Worm (Caenorhabditis elegans) whole organism, L1 larva: ENCODE results near the gene pfkb-1.2.

Experiments used
- C04F5.9 ChIP-seq: sonication (generic microtip); optimal IDR thresholded peaks from 2 replicates; lab custom pipeline; 2016; ENCODE audit warnings: missing genetic modification characterization, missing compliant biosample characterization
- F16B12.6 ChIP-seq: fragments of 150-350 bp; optimal IDR thresholded peaks from 2 replicates; lab custom pipeline; 2014; ENCODE audit warnings: missing biosample characterization, missing genetic modification characterization
- aly-2 ChIP-seq: fragments of 150-350 bp; optimal IDR thresholded peaks from 2 replicates; lab custom pipeline; 2014; ENCODE audit warnings: missing biosample characterization, missing genetic modification characterization
- blmp-1 ChIP-seq: fragments of 150-350 bp; optimal IDR thresholded peaks from 2 replicates; lab custom pipeline; 2014; ENCODE audit warnings: missing biosample characterization, missing genetic modification characterization
- ceh-82 ChIP-seq, 3 experiments: fragments of 150-350 bp in 1 of 3; sonication (generic microtip) in 2 of 3; optimal IDR thresholded peaks; 2 replicates each; lab custom pipeline; 2014 to 2017; ENCODE audit warnings: missing biosample characterization in 3 of 3, missing genetic modification characterization in 3 of 3
- ces-1 ChIP-seq: fragments of 150-350 bp; optimal IDR thresholded peaks from 2 replicates; lab custom pipeline; 2014; ENCODE audit warnings: missing biosample characterization, missing genetic modification reagents, missing genetic modification characterization
- dpl-1 ChIP-seq, 3 experiments: fragments of 150-350 bp in 2 of 3; sonication (generic microtip) in 1 of 3; optimal IDR thresholded peaks; 2 replicates each; lab custom pipeline; 2014 to 2017; ENCODE audit warnings: missing biosample characterization in 3 of 3, missing genetic modification characterization in 3 of 3, missing genetic modification reagents in 3 of 3
- dsc-1 ChIP-seq: sonication (generic microtip); optimal IDR thresholded peaks from 2 replicates; lab custom pipeline; 2016; ENCODE audit warnings: mild to moderate bottlenecking, missing genetic modification characterization, missing compliant biosample characterization
- efl-1 ChIP-seq, 4 experiments: fragments of 150-350 bp; optimal IDR thresholded peaks in 3 of 4; peaks in 1 of 4; 1 replicate in 1 of 4; 2 replicates in 3 of 4; lab custom pipeline; 2014; ENCODE audit warnings: missing biosample characterization in 2 of 4, missing genetic modification characterization in 2 of 4, missing genetic modification reagents in 2 of 4
- efl-3 ChIP-seq: fragments of 200-800 bp; sonication (Bioruptor generic); optimal IDR thresholded peaks from 2 replicates; lab custom pipeline; 2018; ENCODE audit warnings: mild to moderate bottlenecking, missing genetic modification characterization, missing compliant biosample characterization
- egl-27 ChIP-seq, 2 experiments: fragments of 150-350 bp in 1 of 2; sonication (generic microtip); optimal IDR thresholded peaks; 3 replicates each; lab custom pipeline; 2017 to 2018; ENCODE audit warnings: missing biosample characterization in 2 of 2, missing genetic modification characterization in 2 of 2, missing genetic modification reagents in 2 of 2
- elt-3 ChIP-seq, 6 experiments: fragments of 150-350 bp in 1 of 6; sonication (generic microtip); optimal IDR thresholded peaks; 2 replicates each; lab custom pipeline; 2017 to 2018; ENCODE audit warnings: missing biosample characterization in 6 of 6, missing genetic modification characterization in 6 of 6, inconsistent platforms in 1 of 6
- ets-5 ChIP-seq: fragments of 200-800 bp; sonication (Bioruptor generic); IDR thresholded peaks from 2 replicates; pipeline ENCODE4 v1.3.6; 2022; ENCODE audit warnings: missing genetic modification characterization, missing compliant biosample characterization
- fkh-10 ChIP-seq: sonication (generic microtip); optimal IDR thresholded peaks from 2 replicates; lab custom pipeline; 2017; ENCODE audit warnings: missing biosample characterization, missing genetic modification reagents, missing genetic modification characterization
- grh-1 ChIP-seq: fragments of 200-800 bp; sonication (Bioruptor generic); IDR thresholded peaks from 2 replicates; pipeline ENCODE4 v1.3.6; 2022; ENCODE audit warnings: missing genetic modification reagents, missing genetic modification characterization, missing compliant biosample characterization
- hlh-17 ChIP-seq: fragments of 200-800 bp; sonication (Bioruptor generic); optimal IDR thresholded peaks from 2 replicates; lab custom pipeline; 2018; ENCODE audit warnings: missing genetic modification characterization, mild to moderate bottlenecking, missing compliant biosample characterization, moderate library complexity, borderline replicate concordance
- hpl-2 ChIP-seq: fragments of 150-350 bp; optimal IDR thresholded peaks from 2 replicates; lab custom pipeline; 2014; ENCODE audit warnings: missing biosample characterization, missing genetic modification reagents, missing genetic modification characterization
- irx-1 ChIP-seq: sonication (generic microtip); optimal IDR thresholded peaks from 2 replicates; lab custom pipeline; 2016; ENCODE audit warnings: missing genetic modification characterization, missing compliant biosample characterization
- isw-1 ChIP-seq: fragments of 200-800 bp; sonication (Bioruptor generic); IDR thresholded peaks from 2 replicates; pipeline ENCODE4 v1.3.6; 2022; ENCODE audit warnings: missing genetic modification characterization, missing compliant biosample characterization
- lin-14 ChIP-seq: fragments of 200-800 bp; sonication (Bioruptor generic); optimal IDR thresholded peaks from 2 replicates; lab custom pipeline; 2018; ENCODE audit warnings: mild to moderate bottlenecking, missing genetic modification characterization, moderate library complexity, missing compliant biosample characterization
- lin-35 ChIP-seq, 2 experiments: fragments of 150-350 bp; optimal IDR thresholded peaks; 2 replicates each; lab custom pipeline; 2014; ENCODE audit warnings: missing biosample characterization in 2 of 2, missing genetic modification characterization in 2 of 2, missing genetic modification reagents in 2 of 2
- lin-39 ChIP-seq: fragments of 150-350 bp; optimal IDR thresholded peaks from 2 replicates; lab custom pipeline; 2014; ENCODE audit warnings: missing biosample characterization, missing genetic modification reagents, missing genetic modification characterization
- lsy-2 ChIP-seq, 2 experiments: fragments of 150-350 bp; optimal IDR thresholded peaks; 2 replicates each; lab custom pipeline; 2014; ENCODE audit warnings: missing biosample characterization in 2 of 2, missing genetic modification characterization in 2 of 2
- mdl-1 ChIP-seq, 2 experiments: fragments of 150-350 bp; optimal IDR thresholded peaks; 2 replicates each; lab custom pipeline; 2014 to 2017; ENCODE audit warnings: missing biosample characterization in 2 of 2, missing genetic modification characterization in 2 of 2, inconsistent platforms in 1 of 2
- nhr-11 ChIP-seq: fragments of 150-350 bp; optimal IDR thresholded peaks from 2 replicates; lab custom pipeline; 2014; ENCODE audit warnings: missing biosample characterization, missing genetic modification characterization
- nhr-12 ChIP-seq: sonication (generic microtip); optimal IDR thresholded peaks from 2 replicates; lab custom pipeline; 2017; ENCODE audit warnings: missing biosample characterization, missing genetic modification characterization
- nhr-19 ChIP-seq: fragments of 200-800 bp; sonication (Bioruptor generic); conservative IDR thresholded peaks from 2 replicates; pipeline ENCODE4 v1.3.6; 2022; ENCODE audit warnings: missing genetic modification characterization, missing compliant biosample characterization
- nhr-71 ChIP-seq: sonication (generic microtip); optimal IDR thresholded peaks from 2 replicates; lab custom pipeline; 2016; ENCODE audit warnings: mild to moderate bottlenecking, missing genetic modification characterization, moderate library complexity, missing compliant biosample characterization
- nhr-90 ChIP-seq: sonication (generic microtip); optimal IDR thresholded peaks from 2 replicates; lab custom pipeline; 2016; ENCODE audit warnings: mild to moderate bottlenecking, missing genetic modification characterization, missing compliant biosample characterization; ENCODE audit not compliant: poor library complexity
- pqm-1 ChIP-seq: sonication (generic microtip); optimal IDR thresholded peaks from 3 replicates; lab custom pipeline; 2017; ENCODE audit warnings: missing biosample characterization, missing genetic modification characterization
- rnt-1 ChIP-seq: sonication (generic microtip); optimal IDR thresholded peaks from 2 replicates; lab custom pipeline; 2016; ENCODE audit warnings: mild to moderate bottlenecking, missing genetic modification characterization, moderate library complexity, missing compliant biosample characterization
- skn-1 ChIP-seq: fragments of 150-350 bp; optimal IDR thresholded peaks from 2 replicates; lab custom pipeline; 2014; ENCODE audit warnings: missing biosample characterization, missing genetic modification characterization
- sup-37 ChIP-seq: fragments of 200-800 bp; sonication (Bioruptor generic); optimal IDR thresholded peaks from 2 replicates; lab custom pipeline; 2018; ENCODE audit warnings: mild to moderate bottlenecking, missing genetic modification characterization, missing compliant biosample characterization
- swsn-7 ChIP-seq: sonication (generic microtip); optimal IDR thresholded peaks from 2 replicates; lab custom pipeline; 2016; ENCODE audit warnings: missing genetic modification characterization, missing compliant biosample characterization
- unc-130 ChIP-seq: fragments of 150-350 bp; optimal IDR thresholded peaks from 2 replicates; lab custom pipeline; 2017; ENCODE audit warnings: missing biosample characterization, missing genetic modification characterization, inconsistent platforms
- vab-15 ChIP-seq: sonication (generic microtip); optimal IDR thresholded peaks from 2 replicates; lab custom pipeline; 2017; ENCODE audit warnings: missing genotype, mild to moderate bottlenecking, missing genetic modification characterization, missing compliant biosample characterization
- zag-1 ChIP-seq: fragments of 150-350 bp; optimal IDR thresholded peaks from 2 replicates; lab custom pipeline; 2014; ENCODE audit warnings: missing biosample characterization, missing genetic modification characterization

pfkb-1.2 gene

ce11 chrIV:5903305-5903778 lies 38.4 kb upstream of the pfkb-1.2 start, which contains the start of gene H04M03.12:
H04M03.12 (minus strand) TSS chrIV:5903355.
- TF ChIP-seq egl-27 (tag; optimal IDR thresholded peaks at IDR 0.05; lab: Kevin White, UChicago) (no peak), lin-39 (tag; lab: Kevin White, UChicago) (no peak), ets-5 (GFP tag; lab: Robert Waterston, UW) (no peak), rnt-1 (tag; lab: Kevin White, UChicago) (no peak), ceh-82 (tag; optimal IDR thresholded peaks at IDR 0.05; lab: Kevin White, UChicago) (no peak), isw-1 (GFP tag; lab: Robert Waterston, UW) (no peak), C04F5.9 (tag; lab: Kevin White, UChicago) (no peak), mdl-1 (tag; optimal IDR thresholded peaks at IDR 0.05; lab: Kevin White, UChicago) (no peak)

DNA sequence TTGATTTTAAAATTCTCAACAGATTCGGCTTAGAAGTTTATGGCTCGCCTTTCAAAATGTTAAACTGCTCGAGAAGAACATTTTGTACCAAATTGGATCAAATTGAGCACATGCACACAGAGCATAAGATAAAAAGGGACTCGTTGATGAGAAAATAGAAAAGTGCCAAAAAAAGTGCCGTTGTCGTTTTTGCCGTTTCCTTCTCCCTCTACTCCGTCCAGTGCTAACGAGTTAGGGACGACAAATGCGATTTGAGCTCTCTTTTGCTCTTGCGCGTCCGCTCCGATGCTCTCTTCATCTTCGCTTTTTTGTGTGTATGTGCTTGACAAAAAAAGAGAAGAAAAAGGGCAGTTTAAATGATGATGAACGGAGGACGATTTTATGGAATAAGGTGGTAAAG lies 26.6 kb upstream of the pfkb-1.2 start:
- TF ChIP-seq nhr-12 (tag; lab: Kevin White, UChicago) (no peak), efl-3 (no peak), ces-1 (GFP tag; lab: Kevin White, UChicago) (peak; percentile 24), lin-14 (GFP tag; lab: Kevin White, UChicago) (peak; percentile 79), nhr-19 (GFP tag; lab: Robert Waterston, UW) (no peak), ets-5 (GFP tag; lab: Robert Waterston, UW) (no peak), nhr-90 (tag; lab: Kevin White, UChicago) (no peak), F16B12.6 (tag; lab: Kevin White, UChicago) (no peak), efl-1 (optimal IDR thresholded peaks at IDR 0.05; lab: Kevin White, UChicago) (no peak), efl-1 (GFP tag; optimal IDR thresholded peaks at IDR 0.05 in 1 of 2; lab: Kevin White, UChicago) (peak in 1 of 2 experiments; percentile 44), nhr-71 (tag; lab: Kevin White, UChicago) (no peak), sup-37 (GFP tag; lab: Kevin White, UChicago) (no peak), fkh-10 (GFP tag; lab: Kevin White, UChicago) (peak; percentile 95)

ce11 chrIV:5917026-5917425 lies 24.7 kb upstream of the pfkb-1.2 start, which contains the start of gene dhhc-13:
dhhc-13 (plus strand) TSS chrIV:5917326.
- TF ChIP-seq swsn-7, result no peak
- TF ChIP-seq lsy-2 (tag; optimal IDR thresholded peaks at IDR 0.05; lab: Kevin White, UChicago), result no peak
- no peak for TF ChIP-seq dpl-1 (GFP tag; optimal IDR thresholded peaks at IDR 0.05; lab: Kevin White, UChicago)
- TF ChIP-seq nhr-11, result no peak
- no peak for TF ChIP-seq skn-1

- no peak for TF ChIP-seq lsy-2 (tag; optimal IDR thresholded peaks at IDR 0.05; lab: Kevin White, UChicago)
- peak; percentile 13 for TF ChIP-seq lin-14 (GFP tag; lab: Kevin White, UChicago)
- TF ChIP-seq blmp-1, result peak; percentile 9
- no peak for TF ChIP-seq aly-2 (tag; lab: Kevin White, UChicago)
- no peak for TF ChIP-seq nhr-19 (GFP tag; lab: Robert Waterston, UW)
- no peak for TF ChIP-seq irx-1 (tag; lab: Kevin White, UChicago)
- TF ChIP-seq elt-3 (tag; optimal IDR thresholded peaks at IDR 0.05; lab: Kevin White, UChicago), result no peak
These were observed 18.6 kb upstream of the pfkb-1.2 start for ce11 chrIV:5923112-5923511.

DNA sequence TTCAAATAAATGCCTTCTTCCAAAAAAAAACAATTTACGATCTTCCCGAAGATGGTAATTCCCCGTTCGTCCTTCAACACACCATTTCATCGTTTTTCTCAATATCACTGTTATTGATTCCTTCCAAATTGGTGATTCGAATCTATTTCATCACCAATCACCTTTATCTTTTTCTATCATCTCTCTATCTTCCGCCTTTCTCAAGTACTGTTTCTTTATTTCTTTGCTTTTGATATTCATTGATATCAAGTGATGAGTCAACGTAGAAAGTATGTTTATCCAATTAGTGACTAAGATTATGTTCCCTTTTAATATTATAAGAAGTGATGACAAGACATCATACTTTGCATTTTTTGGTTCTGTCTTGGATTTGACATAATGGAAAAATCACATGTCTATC lies 17.5 kb upstream of the pfkb-1.2 start:
- peak in 3 of 6 experiments; percentile 4 to 58 (median 14) for TF ChIP-seq elt-3 (tag; optimal IDR thresholded peaks at IDR 0.05; lab: Kevin White, UChicago)
- TF ChIP-seq zag-1 (tag; lab: Kevin White, UChicago), result no peak
- TF ChIP-seq blmp-1, result peak; percentile 54
- TF ChIP-seq lsy-2 (tag; optimal IDR thresholded peaks at IDR 0.05; lab: Kevin White, UChicago), result no peak
- no peak for TF ChIP-seq unc-130 (tag; lab: Kevin White, UChicago)
- no peak for TF ChIP-seq hpl-2 (GFP tag; lab: Kevin White, UChicago)
- TF ChIP-seq pqm-1 (tag; lab: Kevin White, UChicago), result no peak
- TF ChIP-seq hlh-17, result no peak
- TF ChIP-seq lin-35 (GFP tag; optimal IDR thresholded peaks at IDR 0.05; lab: Kevin White, UChicago), result no peak
- no peak for TF ChIP-seq dsc-1 (tag; lab: Kevin White, UChicago)
- TF ChIP-seq vab-15 (tag; lab: Kevin White, UChicago), result no peak
- no peak for TF ChIP-seq grh-1 (GFP tag; lab: Robert Waterston, UW)
